Fruit fly (Drosophila melanogaster) whole organism, embryonic: ENCODE data around the gene Pka-C3.
A peak's percentile ranks its signal among the peaks of the same experiment; 100 is the strongest.

Experiments
- Bgb ChIP-seq: fragments of 200-800 bp; sonication (Bioruptor generic); IDR thresholded peaks from 2 replicates; pipeline ENCODE4 v1.3.6; 2022; ENCODE audit warnings: missing biosample characterization, missing genetic modification characterization; ENCODE audit not compliant: partially characterized antibody
- CG10366 ChIP-seq: fragments of 200-800 bp; sonication (Bioruptor generic); IDR thresholded peaks from 2 replicates; pipeline ENCODE4 v1.3.6; 2022; ENCODE audit warnings: missing biosample characterization, missing genetic modification characterization
- CG12236 ChIP-seq: fragments of 200-800 bp; sonication (Bioruptor generic); optimal IDR thresholded peaks from 2 replicates; lab custom pipeline; 2016; ENCODE audit warnings: missing biosample characterization, missing genetic modification characterization
- CG12299 ChIP-seq: fragments of 200-800 bp; sonication (Bioruptor generic); optimal IDR thresholded peaks from 2 replicates; lab custom pipeline; 2018; ENCODE audit warnings: missing biosample characterization, mild to moderate bottlenecking, missing genetic modification characterization
- CG15073 ChIP-seq: fragments of 200-800 bp; sonication (Bioruptor generic); optimal IDR thresholded peaks from 2 replicates; lab custom pipeline; 2016; ENCODE audit warnings: missing biosample characterization, missing genetic modification characterization
- CG15601 ChIP-seq: fragments of 200-800 bp; sonication (Bioruptor generic); optimal IDR thresholded peaks from 3 replicates; lab custom pipeline; 2019; ENCODE audit warnings: missing biosample characterization, mild to moderate bottlenecking, missing genetic modification characterization, moderate library complexity
- CG17802 ChIP-seq: fragments of 200-800 bp; sonication (Bioruptor generic); optimal IDR thresholded peaks from 2 replicates; lab custom pipeline; 2018; ENCODE audit warnings: missing biosample characterization, mild to moderate bottlenecking, missing genetic modification characterization, moderate library complexity
- CG17829 ChIP-seq: fragments of 200-800 bp; optimal IDR thresholded peaks from 2 replicates; lab custom pipeline; 2019; ENCODE audit warnings: missing biosample characterization, mild to moderate bottlenecking, missing genetic modification characterization, moderate library complexity
- CG2889 ChIP-seq: fragments of 200-800 bp; sonication (Bioruptor generic); IDR thresholded peaks from 3 replicates; pipeline ENCODE4 v1.3.6; 2022; ENCODE audit warnings: missing biosample characterization, missing genetic modification characterization
- CG30431 ChIP-seq: fragments of 200-800 bp; sonication (Bioruptor generic); optimal IDR thresholded peaks from 2 replicates; lab custom pipeline; 2017; ENCODE audit warnings: missing biosample characterization, missing genetic modification characterization
- CG34224 ChIP-seq: fragments of 200-800 bp; sonication (Bioruptor generic); IDR thresholded peaks from 3 replicates; pipeline ENCODE4 v1.3.6; 2022; ENCODE audit warnings: missing biosample characterization, missing genetic modification characterization; ENCODE audit not compliant: partially characterized antibody
- CG4854 ChIP-seq: fragments of 200-800 bp; sonication (Bioruptor generic); optimal IDR thresholded peaks from 2 replicates; lab custom pipeline; 2016; ENCODE audit warnings: missing biosample characterization, missing genetic modification characterization, inconsistent platforms
- CG7839 ChIP-seq: fragments of 200-800 bp; sonication (Bioruptor generic); optimal IDR thresholded peaks from 3 replicates; lab custom pipeline; 2018; ENCODE audit warnings: missing biosample characterization, mild to moderate bottlenecking, missing genetic modification characterization, moderate library complexity
- CG8388 ChIP-seq: fragments of 200-800 bp; sonication (Bioruptor generic); optimal IDR thresholded peaks from 2 replicates; lab custom pipeline; 2019; ENCODE audit warnings: missing biosample characterization, mild to moderate bottlenecking, missing genetic modification characterization, moderate library complexity
- CrebB ChIP-seq: fragments of 200-800 bp; sonication (Bioruptor generic); optimal IDR thresholded peaks from 3 replicates; lab custom pipeline; 2018; ENCODE audit warnings: missing biosample characterization, mild to moderate bottlenecking, missing genetic modification characterization
- Drgx ChIP-seq: fragments of 200-800 bp; sonication (Bioruptor generic); IDR thresholded peaks from 2 replicates; pipeline ENCODE4 v1.3.6; 2022; ENCODE audit warnings: missing biosample characterization, missing genetic modification characterization
- ERR ChIP-seq: fragments of 200-800 bp; sonication (Bioruptor generic); optimal IDR thresholded peaks from 2 replicates; lab custom pipeline; 2016; ENCODE audit warnings: missing biosample characterization, missing genetic modification characterization
- H2.0 ChIP-seq: fragments of 200-800 bp; sonication (Bioruptor generic); IDR thresholded peaks from 2 replicates; pipeline ENCODE4 v1.3.6; 2022; ENCODE audit warnings: missing biosample characterization, missing genetic modification characterization
- HLH3B ChIP-seq: fragments of 200-800 bp; sonication (Bioruptor generic); IDR thresholded peaks from 2 replicates; pipeline ENCODE4 v1.3.6; 2022; ENCODE audit warnings: missing biosample characterization, missing genetic modification characterization
- Hey ChIP-seq: fragments of 200-800 bp; sonication (Bioruptor generic); optimal IDR thresholded peaks from 3 replicates; lab custom pipeline; 2018; ENCODE audit warnings: missing biosample characterization, mild to moderate bottlenecking, missing genetic modification characterization
- Hr78 ChIP-seq, 2 experiments: fragments of 200-800 bp in 1 of 2; fragments of >200 bp in 1 of 2; sonication (Bioruptor generic) in 1 of 2; optimal IDR thresholded peaks; 2 replicates each; lab custom pipeline; 2017 to 2019; ENCODE audit warnings: missing biosample characterization in 2 of 2, missing genetic modification characterization in 2 of 2, mild to moderate bottlenecking in 1 of 2, moderate library complexity in 1 of 2
- Kr ChIP-seq: fragments of 200-800 bp; sonication (Bioruptor generic); optimal IDR thresholded peaks from 2 replicates; lab custom pipeline; 2017; ENCODE audit warnings: missing biosample characterization, mild to moderate bottlenecking, missing genetic modification characterization
- Mad ChIP-seq: fragments of 200-800 bp; sonication (Bioruptor generic); optimal IDR thresholded peaks from 2 replicates; lab custom pipeline; 2016; ENCODE audit warnings: missing biosample characterization, missing genetic modification characterization
- Myb ChIP-seq: fragments of 200-800 bp; sonication (Bioruptor generic); optimal IDR thresholded peaks from 2 replicates; lab custom pipeline; 2016; ENCODE audit warnings: missing biosample characterization, missing genetic modification characterization
- Nf-YC ChIP-seq: fragments of 200-800 bp; optimal IDR thresholded peaks from 3 replicates; lab custom pipeline; 2019; ENCODE audit warnings: missing biosample characterization, mild to moderate bottlenecking, missing genetic modification characterization, moderate library complexity
- Rfx ChIP-seq: fragments of 200-800 bp; sonication (Bioruptor generic); IDR thresholded peaks from 2 replicates; pipeline ENCODE4 v1.3.6; 2022; ENCODE audit warnings: missing biosample characterization, missing genetic modification characterization
- Sox100B ChIP-seq: fragments of 200-800 bp; sonication (Bioruptor generic); optimal IDR thresholded peaks from 3 replicates; lab custom pipeline; 2018; ENCODE audit warnings: missing biosample characterization, mild to moderate bottlenecking, missing genetic modification characterization
- Sox102F ChIP-seq: fragments of 200-800 bp; sonication (Bioruptor generic); optimal IDR thresholded peaks from 2 replicates; lab custom pipeline; 2018; ENCODE audit warnings: missing biosample characterization, mild to moderate bottlenecking, missing genetic modification characterization, moderate library complexity
- Sry-δ ChIP-seq: fragments of 200-800 bp; sonication (Bioruptor generic); optimal IDR thresholded peaks from 2 replicates; lab custom pipeline; 2016; ENCODE audit warnings: missing biosample characterization, missing genetic modification characterization
- Usf ChIP-seq: fragments of 200-800 bp; sonication (Bioruptor generic); optimal IDR thresholded peaks from 2 replicates; lab custom pipeline; 2017; ENCODE audit warnings: missing genotype, missing biosample characterization, missing genetic modification characterization
- ash1 ChIP-seq: fragments of 200-800 bp; sonication (Bioruptor generic); optimal IDR thresholded peaks from 2 replicates; lab custom pipeline; 2018; ENCODE audit warnings: missing biosample characterization, mild to moderate bottlenecking, missing genetic modification characterization
- bcd ChIP-seq: fragments of 200-800 bp; sonication (Bioruptor generic); optimal IDR thresholded peaks from 2 replicates; lab custom pipeline; 2017; ENCODE audit warnings: missing biosample characterization, mild to moderate bottlenecking, missing genetic modification characterization
- bigmax ChIP-seq: fragments of 200-800 bp; sonication (Bioruptor generic); optimal IDR thresholded peaks from 2 replicates; lab custom pipeline; 2018; ENCODE audit warnings: missing biosample characterization, mild to moderate bottlenecking, missing genetic modification characterization
- caup ChIP-seq: fragments of 200-800 bp; sonication (Bioruptor generic); optimal IDR thresholded peaks from 3 replicates; lab custom pipeline; 2017; ENCODE audit warnings: missing biosample characterization, mild to moderate bottlenecking, missing genetic modification characterization, moderate library complexity; ENCODE audit not compliant: severe bottlenecking
- chm ChIP-seq: fragments of 200-800 bp; sonication (Bioruptor generic); IDR thresholded peaks from 2 replicates; pipeline ENCODE4 v1.3.6; 2022; ENCODE audit warnings: missing biosample characterization, missing genetic modification characterization
- ci ChIP-seq: fragments of 200-800 bp; sonication (Bioruptor generic); IDR thresholded peaks from 3 replicates; pipeline ENCODE4 v1.3.6; 2022; ENCODE audit warnings: missing biosample characterization, missing genetic modification characterization
- croc ChIP-seq: fragments of 200-800 bp; sonication (Bioruptor generic); conservative IDR thresholded peaks from 3 replicates; pipeline ENCODE4 v1.3.6; 2022; ENCODE audit warnings: missing biosample characterization, missing genetic modification characterization
- cwo ChIP-seq: fragments of 200-800 bp; sonication (Bioruptor generic); optimal IDR thresholded peaks from 3 replicates; lab custom pipeline; 2017; ENCODE audit warnings: missing biosample characterization, missing genetic modification characterization, mild to moderate bottlenecking, moderate library complexity, missing genetic modification reagents
- hb ChIP-seq: fragments of 200-800 bp; sonication (Bioruptor generic); IDR thresholded peaks from 3 replicates; pipeline ENCODE4 v1.3.6; 2022; ENCODE audit warnings: missing biosample characterization, missing genetic modification characterization; ENCODE audit not compliant: partially characterized antibody
- inv ChIP-seq: fragments of 200-800 bp; sonication (Bioruptor generic); IDR thresholded peaks from 2 replicates; pipeline ENCODE4 v1.3.6; 2022; ENCODE audit warnings: missing biosample characterization, missing genetic modification characterization; ENCODE audit not compliant: partially characterized antibody
- kah ChIP-seq: fragments of 200-800 bp; sonication (Bioruptor generic); optimal IDR thresholded peaks from 2 replicates; lab custom pipeline; 2018; ENCODE audit warnings: missing biosample characterization, mild to moderate bottlenecking, missing genetic modification characterization
- klu ChIP-seq: fragments of 200-800 bp; sonication (Bioruptor generic); IDR thresholded peaks from 2 replicates; pipeline ENCODE4 v1.3.6; 2022; ENCODE audit warnings: missing biosample characterization, missing genetic modification characterization
- pho ChIP-seq: fragments of 200-800 bp; sonication (Bioruptor generic); optimal IDR thresholded peaks from 2 replicates; lab custom pipeline; 2016; ENCODE audit warnings: missing biosample characterization, missing genetic modification characterization
- sima ChIP-seq: fragments of 200-800 bp; sonication (Bioruptor generic); optimal IDR thresholded peaks from 2 replicates; lab custom pipeline; 2016; ENCODE audit warnings: missing biosample characterization, missing genetic modification characterization
- sisA ChIP-seq: fragments of 200-800 bp; sonication (Bioruptor generic); IDR thresholded peaks from 2 replicates; pipeline ENCODE4 v1.3.6; 2022; ENCODE audit warnings: missing biosample characterization, missing genetic modification characterization
- so ChIP-seq: fragments of 200-800 bp; sonication (Bioruptor generic); IDR thresholded peaks from 3 replicates; pipeline ENCODE4 v1.3.6; 2022; ENCODE audit warnings: missing biosample characterization, missing genetic modification characterization
- tll ChIP-seq, 2 experiments: fragments of 200-800 bp in 1 of 2; fragments of >200 bp in 1 of 2; sonication (Bioruptor generic) in 1 of 2; optimal IDR thresholded peaks; 2 replicates each; lab custom pipeline; 2017 to 2019; ENCODE audit warnings: missing biosample characterization in 2 of 2, missing genetic modification characterization in 2 of 2, mild to moderate bottlenecking in 1 of 2, moderate library complexity in 1 of 2
- usp ChIP-seq: fragments of >200 bp; optimal IDR thresholded peaks from 2 replicates; lab custom pipeline; 2017; ENCODE audit warnings: missing biosample characterization, missing genetic modification characterization
- wor ChIP-seq: fragments of 200-800 bp; sonication (Bioruptor generic); IDR thresholded peaks from 2 replicates; pipeline ENCODE4 v1.3.6; 2022; ENCODE audit warnings: missing biosample characterization, missing genetic modification characterization
- zfh1 ChIP-seq: fragments of 200-800 bp; sonication (Bioruptor generic); IDR thresholded peaks from 3 replicates; pipeline ENCODE4 v1.3.6; 2022; ENCODE audit warnings: missing biosample characterization, missing genetic modification characterization

Pka-C3 gene

dm6 chr3L:15940823-15941222 lies 13.8 kb downstream of the Pka-C3 start (continued):
- TF ChIP-seq CG30431 (peak; percentile 30), zfh1 (GFP tag; lab: Robert Waterston, UW) (peak; percentile 77; the same call in 2 of the 3 replicates), Mad (GFP tag; lab: Kevin White, UChicago) (no peak), Sry-δ (GFP tag; lab: Kevin White, UChicago) (no peak), croc (GFP tag; lab: Robert Waterston, UW) (peak; percentile 67; the same call in 2 of the 3 replicates), Hr78 (GFP tag; optimal IDR thresholded peaks at IDR 0.05; lab: Kevin White, UChicago) (no peak), inv (GFP tag; lab: Robert Waterston, UW) (no peak), Rfx (GFP tag; lab: Robert Waterston, UW) (no peak), klu (GFP tag; lab: Robert Waterston, UW) (0 out of 2 replicates have a peak, but pooled peaks have one; percentile 15), Drgx (GFP tag; lab: Robert Waterston, UW) (peak; percentile 91), CG15601 (peak; percentile 47), ERR (GFP tag; lab: Kevin White, UChicago) (no peak), Hey (no peak), Sox100B (peak; percentile 77), HLH3B (GFP tag; lab: Robert Waterston, UW) (peak; percentile 78), ci (GFP tag; lab: Robert Waterston, UW) (peak; percentile 93), ash1 (GFP tag; lab: Kevin White, UChicago) (no peak), CG15073 (no peak), usp (GFP tag; lab: Kevin White, UChicago) (no peak), cwo (GFP tag; lab: Kevin White, UChicago) (peak; percentile 6), pho (GFP tag; lab: Kevin White, UChicago) (no peak), CG8388 (GFP tag; lab: Kevin White, UChicago) (peak; percentile 62), CG10366 (GFP tag; lab: Robert Waterston, UW) (peak; percentile 65), wor (GFP tag; lab: Robert Waterston, UW) (peak; percentile 70), CG12299 (tag; lab: Kevin White, UChicago) (no peak), chm (GFP tag; lab: Robert Waterston, UW) (no peak), H2.0 (GFP tag; lab: Robert Waterston, UW) (0 out of 2 replicates have a peak, but pooled peaks have one; percentile 36), caup (peak; percentile 6), sima (GFP tag; lab: Kevin White, UChicago) (no peak), Usf (GFP tag; lab: Kevin White, UChicago) (no peak), CG17829 (tag; lab: Kevin White, UChicago) (peak; percentile 57), Myb (no peak), CG4854 (GFP tag; lab: Kevin White, UChicago) (no peak), kah (GFP tag; lab: Kevin White, UChicago) (no peak), Nf-YC (tag; lab: Kevin White, UChicago) (peak; percentile 5), CG7839 (tag; lab: Kevin White, UChicago) (peak; percentile 72), CG12236 (peak; percentile 11), CG17802 (tag; lab: Kevin White, UChicago) (peak; percentile 4), CrebB (tag; lab: Kevin White, UChicago) (no peak), bcd (peak; percentile 61), Kr (no peak), hb (GFP tag; lab: Robert Waterston, UW) (no peak), CG2889 (GFP tag; lab: Robert Waterston, UW) (0 out of 3 replicates have a peak, but pooled peaks have one; percentile 41), tll (GFP tag; optimal IDR thresholded peaks at IDR 0.05; lab: Kevin White, UChicago) (no peak), bigmax (GFP tag; lab: Kevin White, UChicago) (no peak), Bgb (GFP tag; lab: Robert Waterston, UW) (no peak), so (GFP tag; lab: Robert Waterston, UW) (peak; percentile 50; the same call in 1 of the 3 replicates), Sox102F (peak; percentile 91), sisA (peak; percentile 82; the same call in 1 of the 2 replicates), CG34224 (GFP tag; lab: Robert Waterston, UW) (no peak)
